Fruit fly (Drosophila melanogaster) whole organism, embryonic: ENCODE measurements around the gene Tti1.

Experiments
- Sin3A ChIP-seq: fragments of >200 bp; optimal IDR thresholded peaks from 2 replicates; lab custom pipeline; 2018
- trem ChIP-seq: fragments of 200-800 bp; optimal IDR thresholded peaks from 3 replicates; lab custom pipeline; 2019; ENCODE audit warnings: missing biosample characterization, mild to moderate bottlenecking, missing genetic modification characterization, moderate library complexity

DNA sequence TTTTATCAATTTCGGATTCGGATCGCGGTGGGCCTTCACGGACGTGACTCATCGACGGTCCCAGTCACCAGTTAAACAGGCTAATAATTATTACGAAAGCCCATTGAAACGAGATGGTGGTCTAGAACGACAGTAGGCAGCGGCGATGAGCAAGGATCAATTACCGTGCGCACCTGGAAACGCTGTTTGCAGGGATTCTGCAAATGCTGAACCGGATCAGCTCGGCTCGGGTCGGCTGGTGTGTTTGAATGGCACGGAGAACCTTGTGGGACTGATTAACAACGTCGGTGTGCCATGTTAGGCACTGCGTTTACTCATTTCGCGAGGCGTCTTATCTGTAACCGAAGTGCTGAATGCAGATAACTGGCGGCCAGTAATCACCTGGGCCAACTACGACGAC, 19.7 kb upstream of the Tti1 start, which contains the start of gene Whamy:
- TF ChIP-seq trem (tag; lab: Kevin White, UChicago) (no peak), Sin3A (lab: Kevin White, UChicago) (no peak)
